Fruit fly (Drosophila melanogaster): ENCODE data around the gene nSMase.

DNA sequence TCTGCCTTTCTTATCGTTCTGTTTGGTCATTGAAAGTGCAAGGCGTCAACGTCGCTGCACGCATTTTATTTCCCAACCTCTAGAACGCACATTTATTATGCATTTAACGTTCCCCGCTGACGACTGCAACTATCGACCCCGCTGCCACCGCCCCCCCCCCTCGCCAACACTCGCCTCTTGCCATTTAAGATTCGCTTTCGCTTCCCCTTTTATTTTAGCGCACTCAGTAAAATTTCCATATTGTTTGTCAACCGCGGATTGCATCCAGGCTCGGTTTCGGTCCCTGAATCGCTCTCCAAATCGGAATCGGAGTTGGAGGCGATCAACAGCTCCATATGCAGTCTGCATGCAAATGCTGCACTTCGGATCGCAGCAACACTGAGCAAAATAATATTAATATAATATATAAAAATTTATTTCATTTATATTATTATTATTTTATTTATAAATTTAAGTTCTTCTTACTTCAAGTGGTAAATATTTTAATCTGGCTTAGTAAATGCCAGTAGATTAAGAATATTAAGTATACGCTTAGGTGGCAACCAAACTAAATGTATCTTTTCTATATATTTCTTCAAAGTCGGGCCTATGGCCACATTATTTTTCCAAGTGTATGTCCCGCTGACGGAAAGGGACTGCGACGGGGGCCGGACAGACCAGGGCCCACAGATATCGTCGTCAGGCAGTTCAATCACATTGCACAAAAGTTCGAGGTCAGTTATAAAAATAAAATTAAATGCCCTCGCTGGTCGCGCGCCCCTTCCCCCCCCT lies 21.8 kb downstream of the nSMase start:
- no peak for TF ChIP-seq CG8478 (optimal IDR thresholded peaks at IDR 0.05)
- no peak for TF ChIP-seq CTCF (optimal IDR thresholded peaks at IDR 0.05)

All from S2 (cell line).